Fruit fly (Drosophila melanogaster) whole organism, embryonic: ENCODE measurements around the gene retinin.

Experiments used
- BEAF-32 ChIP-seq: fragments of 200-800 bp; sonication (Bioruptor generic); optimal IDR thresholded peaks from 3 replicates; lab custom pipeline; 2017; ENCODE audit warnings: missing biosample characterization, missing genetic modification characterization, mild to moderate bottlenecking, moderate library complexity, missing genetic modification reagents
- CG10462 ChIP-seq: fragments of 200-800 bp; sonication (Bioruptor generic); optimal IDR thresholded peaks from 2 replicates; lab custom pipeline; 2016; ENCODE audit warnings: missing biosample characterization, missing genetic modification characterization
- CG11093 ChIP-seq: fragments of 200-800 bp; sonication (Bioruptor generic); IDR thresholded peaks from 3 replicates; pipeline ENCODE4 v1.3.6; 2022; ENCODE audit warnings: missing biosample characterization, missing genetic modification characterization
- CG11723 ChIP-seq: fragments of 200-800 bp; sonication (Bioruptor generic); optimal IDR thresholded peaks from 2 replicates; lab custom pipeline; 2017; ENCODE audit warnings: missing biosample characterization, mild to moderate bottlenecking, missing genetic modification characterization
- CG12155 ChIP-seq: fragments of 200-800 bp; sonication (Bioruptor generic); optimal IDR thresholded peaks from 3 replicates; lab custom pipeline; 2016; ENCODE audit warnings: missing biosample characterization, missing genetic modification characterization
- CG13424 ChIP-seq: fragments of 200-800 bp; sonication (Bioruptor generic); optimal IDR thresholded peaks from 2 replicates; lab custom pipeline; 2019; ENCODE audit warnings: missing biosample characterization, mild to moderate bottlenecking, missing genetic modification characterization, moderate library complexity
- CG17186 ChIP-seq: fragments of 200-800 bp; sonication (Bioruptor generic); optimal IDR thresholded peaks from 3 replicates; lab custom pipeline; 2017; ENCODE audit warnings: missing biosample characterization, missing genetic modification reagents, missing genetic modification characterization
- CG17359 ChIP-seq: fragments of 200-800 bp; sonication (Bioruptor generic); optimal IDR thresholded peaks from 3 replicates; lab custom pipeline; 2018; ENCODE audit warnings: missing biosample characterization, mild to moderate bottlenecking, missing genetic modification characterization, moderate library complexity
- CG17802 ChIP-seq: fragments of 200-800 bp; sonication (Bioruptor generic); optimal IDR thresholded peaks from 2 replicates; lab custom pipeline; 2018; ENCODE audit warnings: missing biosample characterization, mild to moderate bottlenecking, missing genetic modification characterization, moderate library complexity
- CG1792 ChIP-seq: fragments of 200-800 bp; sonication (Bioruptor generic); optimal IDR thresholded peaks from 2 replicates; lab custom pipeline; 2016; ENCODE audit warnings: missing biosample characterization, missing genetic modification characterization
- CG18262 ChIP-seq: fragments of 200-800 bp; optimal IDR thresholded peaks from 3 replicates; lab custom pipeline; 2019; ENCODE audit warnings: missing biosample characterization, mild to moderate bottlenecking, missing genetic modification characterization, moderate library complexity
- CG2875 ChIP-seq: fragments of 200-800 bp; sonication (Bioruptor generic); optimal IDR thresholded peaks from 2 replicates; lab custom pipeline; 2017; ENCODE audit warnings: missing biosample characterization, mild to moderate bottlenecking, missing genetic modification characterization, missing genetic modification reagents
- CG2889 ChIP-seq: fragments of 200-800 bp; sonication (Bioruptor generic); IDR thresholded peaks from 3 replicates; pipeline ENCODE4 v1.3.6; 2022; ENCODE audit warnings: missing biosample characterization, missing genetic modification characterization
- CG31388 ChIP-seq: fragments of 200-800 bp; sonication (Bioruptor generic); optimal IDR thresholded peaks from 2 replicates; lab custom pipeline; 2016; ENCODE audit warnings: missing biosample characterization, missing genetic modification characterization
- CG4617 ChIP-seq: fragments of 200-800 bp; sonication (Bioruptor generic); optimal IDR thresholded peaks from 3 replicates; lab custom pipeline; 2016; ENCODE audit warnings: missing biosample characterization, missing genetic modification characterization, borderline replicate concordance
- CG4707 ChIP-seq: fragments of 200-800 bp; sonication (Bioruptor generic); optimal IDR thresholded peaks from 2 replicates; lab custom pipeline; 2018; ENCODE audit warnings: missing biosample characterization, mild to moderate bottlenecking, missing genetic modification characterization, moderate library complexity
- CG5953 ChIP-seq: fragments of 200-800 bp; sonication (Bioruptor generic); IDR thresholded peaks from 2 replicates; pipeline ENCODE4 v1.3.6; 2022; ENCODE audit warnings: missing biosample characterization, missing genetic modification characterization
- CG8281 ChIP-seq: fragments of 200-800 bp; sonication (Bioruptor generic); optimal IDR thresholded peaks from 2 replicates; lab custom pipeline; 2018; ENCODE audit warnings: missing biosample characterization, mild to moderate bottlenecking, missing genetic modification characterization, moderate library complexity
- CG8388 ChIP-seq: fragments of 200-800 bp; sonication (Bioruptor generic); optimal IDR thresholded peaks from 2 replicates; lab custom pipeline; 2019; ENCODE audit warnings: missing biosample characterization, mild to moderate bottlenecking, missing genetic modification characterization, moderate library complexity
- CG8478 ChIP-seq: fragments of >200 bp; optimal IDR thresholded peaks from 2 replicates; lab custom pipeline; 2018
- CG8924 ChIP-seq: fragments of 200-800 bp; optimal IDR thresholded peaks from 3 replicates; lab custom pipeline; 2019; ENCODE audit warnings: missing biosample characterization, mild to moderate bottlenecking, missing genetic modification characterization, moderate library complexity
- CG9215 ChIP-seq: fragments of 200-800 bp; sonication (Bioruptor generic); IDR thresholded peaks from 2 replicates; pipeline ENCODE4 v1.3.6; 2022; ENCODE audit warnings: missing biosample characterization, missing genetic modification characterization
- CkIIα-i1 ChIP-seq: fragments of 200-800 bp; sonication (Bioruptor generic); IDR thresholded peaks from 2 replicates; pipeline ENCODE4 v1.3.6; 2022; ENCODE audit warnings: missing biosample characterization, missing genetic modification characterization
- Doc3 ChIP-seq: fragments of 200-800 bp; sonication (Bioruptor generic); IDR thresholded peaks from 3 replicates; pipeline ENCODE4 v1.3.6; 2022; ENCODE audit warnings: missing biosample characterization, missing genetic modification characterization; ENCODE audit not compliant: partially characterized antibody
- Ets97D ChIP-seq: fragments of 200-800 bp; sonication (Bioruptor generic); optimal IDR thresholded peaks from 3 replicates; lab custom pipeline; 2016; ENCODE audit warnings: missing biosample characterization, missing genetic modification characterization
- H2.0 ChIP-seq: fragments of 200-800 bp; sonication (Bioruptor generic); IDR thresholded peaks from 2 replicates; pipeline ENCODE4 v1.3.6; 2022; ENCODE audit warnings: missing biosample characterization, missing genetic modification characterization
- HmgD ChIP-seq: fragments of 200-800 bp; sonication (Bioruptor generic); optimal IDR thresholded peaks from 3 replicates; lab custom pipeline; 2016; ENCODE audit warnings: missing biosample characterization, missing genetic modification characterization
- NFAT ChIP-seq: fragments of 200-800 bp; sonication (Bioruptor generic); IDR thresholded peaks from 2 replicates; pipeline ENCODE4 v1.3.6; 2022; ENCODE audit warnings: missing biosample characterization, missing genetic modification characterization
- Optix ChIP-seq: fragments of 200-800 bp; sonication (Bioruptor generic); IDR thresholded peaks from 3 replicates; pipeline ENCODE4 v1.3.6; 2022; ENCODE audit warnings: missing biosample characterization, missing genetic modification characterization
- al ChIP-seq: fragments of 200-800 bp; sonication (Bioruptor generic); IDR thresholded peaks from 2 replicates; pipeline ENCODE4 v1.3.6; 2022; ENCODE audit warnings: missing biosample characterization, missing genetic modification characterization
- btn ChIP-seq: fragments of 200-800 bp; sonication (Bioruptor generic); optimal IDR thresholded peaks from 2 replicates; lab custom pipeline; 2016; ENCODE audit warnings: missing biosample characterization, missing genetic modification characterization
- cas ChIP-seq: fragments of 200-800 bp; sonication (Bioruptor generic); IDR thresholded peaks from 2 replicates; pipeline ENCODE4 v1.3.6; 2022; ENCODE audit warnings: missing biosample characterization, missing genetic modification characterization
- cato ChIP-seq: fragments of 200-800 bp; sonication (Bioruptor generic); optimal IDR thresholded peaks from 2 replicates; lab custom pipeline; 2016; ENCODE audit warnings: missing biosample characterization, missing genetic modification characterization, borderline replicate concordance
- chm ChIP-seq: fragments of 200-800 bp; sonication (Bioruptor generic); IDR thresholded peaks from 2 replicates; pipeline ENCODE4 v1.3.6; 2022; ENCODE audit warnings: missing biosample characterization, missing genetic modification characterization
- ci ChIP-seq: fragments of 200-800 bp; sonication (Bioruptor generic); IDR thresholded peaks from 3 replicates; pipeline ENCODE4 v1.3.6; 2022; ENCODE audit warnings: missing biosample characterization, missing genetic modification characterization
- crc ChIP-seq: fragments of 200-800 bp; sonication (Bioruptor generic); optimal IDR thresholded peaks from 2 replicates; lab custom pipeline; 2016; ENCODE audit warnings: missing biosample characterization, missing genetic modification characterization
- esg ChIP-seq: fragments of 200-800 bp; sonication (Bioruptor generic); conservative IDR thresholded peaks from 2 replicates; pipeline ENCODE4 v1.3.6; 2022; ENCODE audit warnings: missing biosample characterization, missing genetic modification characterization
- gem ChIP-seq: fragments of 200-800 bp; sonication (Bioruptor generic); optimal IDR thresholded peaks from 2 replicates; lab custom pipeline; 2019; ENCODE audit warnings: missing biosample characterization, mild to moderate bottlenecking, missing genetic modification characterization, moderate library complexity
- hb ChIP-seq: fragments of 200-800 bp; sonication (Bioruptor generic); IDR thresholded peaks from 3 replicates; pipeline ENCODE4 v1.3.6; 2022; ENCODE audit warnings: missing biosample characterization, missing genetic modification characterization; ENCODE audit not compliant: partially characterized antibody
- hbn ChIP-seq: fragments of 200-800 bp; sonication (Bioruptor generic); IDR thresholded peaks from 2 replicates; pipeline ENCODE4 v1.3.6; 2022; ENCODE audit warnings: missing biosample characterization, missing genetic modification characterization; ENCODE audit not compliant: partially characterized antibody
- ind ChIP-seq: fragments of 200-800 bp; sonication (Bioruptor generic); optimal IDR thresholded peaks from 3 replicates; lab custom pipeline; 2016; ENCODE audit warnings: missing biosample characterization, missing genetic modification characterization
- nerfin-1 ChIP-seq: fragments of 200-800 bp; sonication (Bioruptor generic); optimal IDR thresholded peaks from 3 replicates; lab custom pipeline; 2019; ENCODE audit warnings: missing biosample characterization, mild to moderate bottlenecking, missing genetic modification characterization, moderate library complexity
- odd ChIP-seq: fragments of 200-800 bp; sonication (Bioruptor generic); optimal IDR thresholded peaks from 2 replicates; lab custom pipeline; 2017; ENCODE audit warnings: missing biosample characterization, mild to moderate bottlenecking, missing genetic modification characterization
- p53 ChIP-seq: fragments of 200-800 bp; sonication (Bioruptor generic); optimal IDR thresholded peaks from 2 replicates; lab custom pipeline; 2016; ENCODE audit warnings: missing biosample characterization, missing genetic modification characterization
- psq ChIP-seq: fragments of 200-800 bp; sonication (Bioruptor generic); optimal IDR thresholded peaks from 2 replicates; lab custom pipeline; 2017; ENCODE audit warnings: missing biosample characterization, missing genetic modification characterization
- sd ChIP-seq: fragments of 200-800 bp; sonication (Bioruptor generic); optimal IDR thresholded peaks from 3 replicates; lab custom pipeline; 2018; ENCODE audit warnings: missing biosample characterization, mild to moderate bottlenecking, missing genetic modification characterization, moderate library complexity
- sima ChIP-seq: fragments of 200-800 bp; sonication (Bioruptor generic); optimal IDR thresholded peaks from 2 replicates; lab custom pipeline; 2016; ENCODE audit warnings: missing biosample characterization, missing genetic modification characterization
- slbo ChIP-seq: fragments of 200-800 bp; sonication (Bioruptor generic); IDR thresholded peaks from 2 replicates; pipeline ENCODE4 v1.3.6; 2022; ENCODE audit warnings: missing biosample characterization, missing genetic modification characterization
- tin ChIP-seq: fragments of 200-800 bp; sonication (Bioruptor generic); optimal IDR thresholded peaks from 3 replicates; lab custom pipeline; 2016; ENCODE audit warnings: missing biosample characterization, missing genetic modification characterization
- vfl ChIP-seq: fragments of 200-800 bp; sonication (Bioruptor generic); optimal IDR thresholded peaks from 2 replicates; lab custom pipeline; 2016; ENCODE audit warnings: missing biosample characterization, missing genetic modification characterization
- z ChIP-seq: fragments of 200-800 bp; sonication (Bioruptor generic); IDR thresholded peaks from 3 replicates; pipeline ENCODE4 v1.3.6; 2022; ENCODE audit warnings: missing biosample characterization, missing genetic modification characterization
- zen2 ChIP-seq: fragments of 200-800 bp; sonication (Bioruptor generic); IDR thresholded peaks from 3 replicates; pipeline ENCODE4 v1.3.6; 2022; ENCODE audit warnings: missing biosample characterization, missing genetic modification characterization; ENCODE audit not compliant: partially characterized antibody

retinin gene

dm6 chr3L:16359219-16359748 lies 27.6 kb downstream of the retinin start, which contains the start of gene ringer:
Gene ringer, minus strand, starts transcription at chr3L:16359428.
- TF ChIP-seq CG2889 (GFP tag; lab: Robert Waterston, UW) = no peak
- no peak for TF ChIP-seq CG10462
- TF ChIP-seq nerfin-1 (tag; lab: Kevin White, UChicago) = no peak
- no peak for TF ChIP-seq NFAT
- TF ChIP-seq CG11093 (GFP tag; lab: Robert Waterston, UW) = no peak
- no peak for TF ChIP-seq CG8924
- no peak for TF ChIP-seq HmgD (GFP tag; lab: Kevin White, UChicago)
- TF ChIP-seq crc (GFP tag; lab: Kevin White, UChicago) = no peak
- no peak for TF ChIP-seq CG11723 (GFP tag; lab: Kevin White, UChicago)
- TF ChIP-seq CG12155 = no peak
- TF ChIP-seq CG8388 (GFP tag; lab: Kevin White, UChicago) = no peak
- no peak for TF ChIP-seq H2.0 (GFP tag; lab: Robert Waterston, UW)
- no peak for TF ChIP-seq CG17802 (tag; lab: Kevin White, UChicago)
- no peak for TF ChIP-seq al
- TF ChIP-seq CG17186 (GFP tag; lab: Kevin White, UChicago) = no peak
- TF ChIP-seq sima (GFP tag; lab: Kevin White, UChicago) = no peak
- no peak for TF ChIP-seq CG9215 (GFP tag; lab: Robert Waterston, UW)
- TF ChIP-seq Ets97D = no peak
- TF ChIP-seq vfl (GFP tag; lab: Kevin White, UChicago) = no peak
- no peak for TF ChIP-seq CG17359 (tag; lab: Kevin White, UChicago)
- TF ChIP-seq CG2875 (GFP tag; lab: Kevin White, UChicago) = no peak
- TF ChIP-seq Doc3 (GFP tag; lab: Robert Waterston, UW) = no peak
- TF ChIP-seq cato (GFP tag; lab: Kevin White, UChicago) = no peak
- TF ChIP-seq hb (GFP tag; lab: Robert Waterston, UW) = no peak
- no peak for TF ChIP-seq odd (GFP tag; lab: Kevin White, UChicago)
- no peak for TF ChIP-seq CG4707 (GFP tag; lab: Kevin White, UChicago)
- no peak for TF ChIP-seq esg (GFP tag; lab: Robert Waterston, UW)
- TF ChIP-seq zen2 (GFP tag; lab: Robert Waterston, UW) = no peak
- TF ChIP-seq ind (GFP tag; lab: Kevin White, UChicago) = no peak
- TF ChIP-seq CG4617 (GFP tag; lab: Kevin White, UChicago) = no peak
- TF ChIP-seq CG13424 (tag; lab: Kevin White, UChicago) = no peak
- TF ChIP-seq Optix (GFP tag; lab: Robert Waterston, UW) = no peak
- no peak for TF ChIP-seq tin
- TF ChIP-seq gem = no peak
- no peak for TF ChIP-seq cas (GFP tag; lab: Robert Waterston, UW)
- no peak for TF ChIP-seq hbn (GFP tag; lab: Robert Waterston, UW)
- TF ChIP-seq sd = no peak
- TF ChIP-seq chm = no peak
- no peak for TF ChIP-seq CG5953 (GFP tag; lab: Robert Waterston, UW)
- 0 out of 2 replicates have a peak, but pooled peaks have one; percentile 39 for TF ChIP-seq slbo
- TF ChIP-seq p53 = no peak
- TF ChIP-seq CG8281 (tag; lab: Kevin White, UChicago) = no peak
- no peak for TF ChIP-seq ci
- TF ChIP-seq btn (GFP tag; lab: Kevin White, UChicago) = no peak
- TF ChIP-seq CG18262 (tag; lab: Kevin White, UChicago) = no peak
- no peak for TF ChIP-seq CkIIα-i1 (GFP tag; lab: Robert Waterston, UW)
- no peak for TF ChIP-seq CG8478
- TF ChIP-seq CG31388 (GFP tag; lab: Kevin White, UChicago) = no peak
- TF ChIP-seq BEAF-32 (GFP tag; lab: Kevin White, UChicago) = no peak
- no peak for TF ChIP-seq psq
- TF ChIP-seq CG1792 = no peak
- TF ChIP-seq z (GFP tag; lab: Robert Waterston, UW) = peak; percentile 86; the same call in 1 of the 3 replicates
